Fruit fly (Drosophila melanogaster) whole organism, wandering third instar larva: ENCODE measurements around the gene CG10948.

ENCODE experiments used
- Abd-B ChIP-seq: fragments of >200 bp; optimal IDR thresholded peaks from 2 replicates; lab custom pipeline; 2017; ENCODE audit warnings: missing biosample characterization, missing genetic modification characterization
- CG32264 ChIP-seq: fragments of 200-800 bp; sonication (Bioruptor generic); optimal IDR thresholded peaks from 2 replicates; lab custom pipeline; 2016; ENCODE audit warnings: missing biosample characterization, missing genetic modification characterization
- CG9705 ChIP-seq: fragments of 200-800 bp; sonication (Bioruptor generic); optimal IDR thresholded peaks from 2 replicates; lab custom pipeline; 2018; ENCODE audit warnings: missing biosample characterization, mild to moderate bottlenecking, missing genetic modification characterization
- CrebA ChIP-seq: fragments of 200-800 bp; sonication (Bioruptor generic); optimal IDR thresholded peaks from 2 replicates; lab custom pipeline; 2016; ENCODE audit warnings: missing biosample characterization, mild to moderate bottlenecking, missing genetic modification characterization, borderline replicate concordance
- Dfd ChIP-seq: fragments of >200 bp; optimal IDR thresholded peaks from 2 replicates; lab custom pipeline; 2017; ENCODE audit warnings: missing biosample characterization, missing genetic modification characterization
- Dif ChIP-seq: fragments of 200-275, 200-300 bp; sonication (Bioruptor generic); optimal IDR thresholded peaks from 2 replicates; lab custom pipeline; 2018; ENCODE audit warnings: missing biosample characterization, missing genetic modification characterization; ENCODE audit not compliant: partially characterized antibody
- GATAd ChIP-seq: sonication (Bioruptor generic); optimal IDR thresholded peaks from 2 replicates; lab custom pipeline; 2016; ENCODE audit warnings: missing biosample characterization, missing genetic modification characterization
- HLH106 ChIP-seq: fragments of 200-800 bp; optimal IDR thresholded peaks from 3 replicates; lab custom pipeline; 2019; ENCODE audit warnings: missing biosample characterization, mild to moderate bottlenecking, missing genetic modification characterization, moderate library complexity
- Hnf4 ChIP-seq: fragments of 200-800 bp; sonication (Bioruptor generic); optimal IDR thresholded peaks from 2 replicates; lab custom pipeline; 2016; ENCODE audit warnings: missing biosample characterization, mild to moderate bottlenecking, missing genetic modification characterization
- Hr78 ChIP-seq: fragments of >200 bp; optimal IDR thresholded peaks from 2 replicates; lab custom pipeline; 2017; ENCODE audit warnings: missing biosample characterization, missing genetic modification characterization
- Hr83 ChIP-seq: fragments of 200-300 bp; sonication (Bioruptor generic); optimal IDR thresholded peaks from 2 replicates; lab custom pipeline; 2016; ENCODE audit warnings: missing biosample characterization, mild to moderate bottlenecking, missing genetic modification characterization, moderate library complexity; ENCODE audit not compliant: poor library complexity, severe bottlenecking
- Jra ChIP-seq: sonication (Bioruptor generic); optimal IDR thresholded peaks from 2 replicates; lab custom pipeline; 2016; ENCODE audit warnings: missing biosample characterization, missing genetic modification characterization
- Mio ChIP-seq: sonication (Bioruptor generic); optimal IDR thresholded peaks from 2 replicates; lab custom pipeline; 2016; ENCODE audit warnings: missing biosample characterization, missing genetic modification characterization
- Myc ChIP-seq: fragments of >200 bp; optimal IDR thresholded peaks from 2 replicates; lab custom pipeline; 2017
- N ChIP-seq: fragments of >200 bp; optimal IDR thresholded peaks from 2 replicates; lab custom pipeline; 2018; ENCODE audit warnings: missing biosample characterization, missing external identifiers, missing genetic modification characterization
- OdsH ChIP-seq: fragments of 200-800 bp; sonication (Bioruptor generic); optimal IDR thresholded peaks from 2 replicates; lab custom pipeline; 2016; ENCODE audit warnings: missing biosample characterization, mild to moderate bottlenecking, missing genetic modification characterization
- Rel ChIP-seq, 2 experiments: fragments of 200-800 bp; sonication (Bioruptor generic) in 1 of 2; optimal IDR thresholded peaks; 2 replicates in 1 of 2; 3 replicates in 1 of 2; lab custom pipeline; 2016 to 2019; ENCODE audit warnings: mild to moderate bottlenecking in 2 of 2, missing biosample characterization in 2 of 2, missing genetic modification characterization in 2 of 2, moderate library complexity in 1 of 2
- Sp1 ChIP-seq: fragments of 200-800 bp; sonication (Bioruptor generic); optimal IDR thresholded peaks from 3 replicates; lab custom pipeline; 2019; ENCODE audit warnings: missing biosample characterization, mild to moderate bottlenecking, missing genetic modification characterization, moderate library complexity
- Vsx2 ChIP-seq: fragments of 200-300, 225-300 bp; sonication (Bioruptor generic); optimal IDR thresholded peaks from 2 replicates; lab custom pipeline; 2018; ENCODE audit warnings: missing biosample characterization, missing genetic modification characterization; ENCODE audit not compliant: partially characterized antibody
- br ChIP-seq: fragments of 200-800 bp; sonication (Bioruptor generic); optimal IDR thresholded peaks from 2 replicates; lab custom pipeline; 2016; ENCODE audit warnings: missing biosample characterization, missing genetic modification characterization
- brk ChIP-seq: fragments of 200-800 bp; sonication (Bioruptor generic); optimal IDR thresholded peaks from 2 replicates; lab custom pipeline; 2016; ENCODE audit warnings: missing biosample characterization, mild to moderate bottlenecking, missing genetic modification characterization
- dl ChIP-seq, 2 experiments: fragments of 175-275, 200-275 bp in 1 of 2; fragments of 200-275 bp in 1 of 2; sonication (Bioruptor generic); optimal IDR thresholded peaks; lab custom pipeline; 2018; ENCODE audit warnings: mild to moderate bottlenecking in 2 of 2, missing biosample characterization in 2 of 2, missing genetic modification characterization in 2 of 2, moderate library complexity in 2 of 2; ENCODE audit not compliant: partially characterized antibody in 2 of 2, insufficient read depth in 1 of 2
- dmrt93B ChIP-seq: fragments of 200-800 bp; sonication (Bioruptor generic); optimal IDR thresholded peaks from 2 replicates; lab custom pipeline; 2018; ENCODE audit warnings: missing biosample characterization, mild to moderate bottlenecking, missing genetic modification characterization
- dsf ChIP-seq: sonication (Bioruptor generic); optimal IDR thresholded peaks from 2 replicates; lab custom pipeline; 2016; ENCODE audit warnings: missing biosample characterization, missing genetic modification characterization, borderline replicate concordance
- ey ChIP-seq: fragments of 200-800 bp; sonication (Bioruptor generic); optimal IDR thresholded peaks from 2 replicates; lab custom pipeline; 2016; ENCODE audit warnings: missing biosample characterization, missing genetic modification characterization
- foxo ChIP-seq, 2 experiments: fragments of 200-800 bp; sonication (Bioruptor generic); optimal IDR thresholded peaks; 2 replicates in 1 of 2; 3 replicates in 1 of 2; lab custom pipeline; 2016 to 2017; ENCODE audit warnings: missing biosample characterization in 2 of 2, missing genetic modification characterization in 2 of 2
- fru ChIP-seq: fragments of 200-800 bp; sonication (Bioruptor generic); optimal IDR thresholded peaks from 3 replicates; lab custom pipeline; 2016; ENCODE audit warnings: missing biosample characterization, mild to moderate bottlenecking, missing genetic modification characterization
- h ChIP-seq: fragments of 200-800 bp; sonication (Bioruptor generic); optimal IDR thresholded peaks from 3 replicates; lab custom pipeline; 2016; ENCODE audit warnings: missing biosample characterization, mild to moderate bottlenecking, missing genetic modification characterization
- jim ChIP-seq: fragments of 175-275, 200-325 bp; sonication (Bioruptor generic); optimal IDR thresholded peaks from 2 replicates; lab custom pipeline; 2016; ENCODE audit warnings: missing biosample characterization, mild to moderate bottlenecking, missing genetic modification characterization
- lola ChIP-seq: fragments of >200 bp; optimal IDR thresholded peaks from 2 replicates; lab custom pipeline; 2017; ENCODE audit warnings: missing biosample characterization, missing genetic modification characterization
- pan ChIP-seq: fragments of >200 bp; optimal IDR thresholded peaks from 2 replicates; lab custom pipeline; 2017
- psq ChIP-seq: fragments of 200-800 bp; sonication (Bioruptor generic); optimal IDR thresholded peaks from 3 replicates; lab custom pipeline; 2017; ENCODE audit warnings: missing biosample characterization, mild to moderate bottlenecking, missing genetic modification characterization, moderate library complexity
- rgr ChIP-seq: fragments of 200-800 bp; sonication (Bioruptor generic); optimal IDR thresholded peaks from 3 replicates; lab custom pipeline; 2016; ENCODE audit warnings: missing biosample characterization, mild to moderate bottlenecking, missing genetic modification characterization
- sage ChIP-seq: fragments of 200-800 bp; sonication (Bioruptor generic); optimal IDR thresholded peaks from 2 replicates; lab custom pipeline; 2016; ENCODE audit warnings: missing biosample characterization, mild to moderate bottlenecking, missing genetic modification characterization
- sv ChIP-seq: fragments of 200-800 bp; sonication (Bioruptor generic); optimal IDR thresholded peaks from 3 replicates; lab custom pipeline; 2016; ENCODE audit warnings: missing biosample characterization, missing genetic modification characterization
- tai ChIP-seq: sonication (Bioruptor generic); optimal IDR thresholded peaks from 2 replicates; lab custom pipeline; 2016; ENCODE audit warnings: missing biosample characterization, missing genetic modification characterization
- usp ChIP-seq: fragments of >200 bp; optimal IDR thresholded peaks from 2 replicates; lab custom pipeline; 2017; ENCODE audit warnings: missing biosample characterization, missing genetic modification characterization
- woc ChIP-seq: sonication (Bioruptor generic); optimal IDR thresholded peaks from 2 replicates; lab custom pipeline; 2016; ENCODE audit warnings: missing biosample characterization, mild to moderate bottlenecking, missing genetic modification characterization

The CG10948 gene

DNA sequence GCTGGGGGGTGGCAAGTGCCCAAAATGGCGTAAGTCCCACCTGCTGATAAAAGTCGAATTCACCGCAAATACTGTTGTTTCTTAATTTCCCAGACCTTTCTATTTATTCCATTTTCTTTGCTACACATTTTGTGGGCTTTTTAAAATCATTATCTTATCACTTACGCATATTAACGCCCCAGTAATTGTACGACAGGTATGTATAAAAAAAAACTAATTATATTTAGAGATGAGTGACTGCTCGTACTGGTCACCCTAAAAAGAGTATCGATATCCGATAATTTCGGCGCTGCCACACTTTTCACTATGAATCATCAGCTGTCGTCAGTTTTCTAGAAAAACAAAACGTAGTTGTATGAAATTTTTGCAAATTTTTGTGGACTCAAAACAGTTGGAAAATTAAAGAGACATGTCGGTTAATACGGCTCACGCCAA lies at the start of gene CG10948, which contains the start of gene Wbp2:
Gene CG10948 (minus strand): TSS at position 251 of the 435 bp plus-strand sequence.
Gene Wbp2 (plus strand): TSS at position 299 of the 435 bp plus-strand sequence.
- no peak for TF ChIP-seq lola (GFP tag; lab: Kevin White, UChicago)
- peak; percentile 3 for TF ChIP-seq CG32264 (GFP tag; lab: Kevin White, UChicago)
- TF ChIP-seq woc, result no peak
- no peak for TF ChIP-seq fru (GFP tag; lab: Kevin White, UChicago)
- TF ChIP-seq sage (GFP tag; lab: Kevin White, UChicago), result peak; percentile 57
- no peak for TF ChIP-seq Mio (GFP tag; lab: Kevin White, UChicago)
- no peak for TF ChIP-seq Abd-B (GFP tag; lab: Kevin White, UChicago)
- no peak for TF ChIP-seq pan
- no peak for TF ChIP-seq rgr (GFP tag; lab: Kevin White, UChicago)
- TF ChIP-seq CG9705 (GFP tag; lab: Kevin White, UChicago), result peak; percentile 20
- peak; percentile 64 for TF ChIP-seq Hnf4 (GFP tag; lab: Kevin White, UChicago)
- TF ChIP-seq Vsx2 (GFP tag; lab: Kevin White, UChicago), result peak; percentile 48
- TF ChIP-seq dmrt93B (GFP tag; lab: Kevin White, UChicago), result no peak
- no peak for TF ChIP-seq sv (GFP tag; lab: Kevin White, UChicago)
- TF ChIP-seq h (GFP tag; lab: Kevin White, UChicago), result no peak
- no peak for TF ChIP-seq Sp1 (GFP tag; lab: Kevin White, UChicago)
- TF ChIP-seq jim (GFP tag; lab: Kevin White, UChicago), result no peak
- TF ChIP-seq dl (GFP tag; optimal IDR thresholded peaks at IDR 0.05; lab: Kevin White, UChicago; ENCODE audit: insufficient read depth in 1 of 2, partially characterized antibody in 2 of 2), result no peak
- peak; percentile 73 for TF ChIP-seq CrebA (GFP tag; lab: Kevin White, UChicago)
- no peak for TF ChIP-seq HLH106 (tag; lab: Kevin White, UChicago)
- peak; percentile 90 for TF ChIP-seq psq (GFP tag; lab: Kevin White, UChicago)
- no peak for TF ChIP-seq tai (GFP tag; lab: Kevin White, UChicago)
- no peak for TF ChIP-seq br (GFP tag; lab: Kevin White, UChicago)
- no peak for TF ChIP-seq Dfd (GFP tag; lab: Kevin White, UChicago)
- no peak for TF ChIP-seq N (GFP tag; lab: Kevin White, UChicago)
- TF ChIP-seq Dif (GFP tag; lab: Kevin White, UChicago), result no peak
- TF ChIP-seq Jra (GFP tag; lab: Kevin White, UChicago), result peak; percentile 89
- TF ChIP-seq Hr78 (GFP tag; lab: Kevin White, UChicago), result no peak
- TF ChIP-seq Rel (GFP tag; optimal IDR thresholded peaks at IDR 0.05; lab: Kevin White, UChicago), result no peak
- TF ChIP-seq Rel (tag; optimal IDR thresholded peaks at IDR 0.05; lab: Kevin White, UChicago), result peak; percentile 95
- TF ChIP-seq Hr83 (GFP tag; lab: Kevin White, UChicago), result no peak
- no peak for TF ChIP-seq ey (GFP tag; lab: Kevin White, UChicago)
- TF ChIP-seq brk (GFP tag; lab: Kevin White, UChicago), result no peak
- TF ChIP-seq dsf (GFP tag; lab: Kevin White, UChicago), result peak; percentile 22
- no peak for TF ChIP-seq Myc
- TF ChIP-seq OdsH, result no peak
- no peak for TF ChIP-seq GATAd (GFP tag; lab: Kevin White, UChicago)
- TF ChIP-seq foxo (GFP tag; optimal IDR thresholded peaks at IDR 0.05; lab: Kevin White, UChicago), result peak in 1 of 2 experiments; percentile 36
- TF ChIP-seq usp (GFP tag; lab: Kevin White, UChicago), result no peak

DNA sequence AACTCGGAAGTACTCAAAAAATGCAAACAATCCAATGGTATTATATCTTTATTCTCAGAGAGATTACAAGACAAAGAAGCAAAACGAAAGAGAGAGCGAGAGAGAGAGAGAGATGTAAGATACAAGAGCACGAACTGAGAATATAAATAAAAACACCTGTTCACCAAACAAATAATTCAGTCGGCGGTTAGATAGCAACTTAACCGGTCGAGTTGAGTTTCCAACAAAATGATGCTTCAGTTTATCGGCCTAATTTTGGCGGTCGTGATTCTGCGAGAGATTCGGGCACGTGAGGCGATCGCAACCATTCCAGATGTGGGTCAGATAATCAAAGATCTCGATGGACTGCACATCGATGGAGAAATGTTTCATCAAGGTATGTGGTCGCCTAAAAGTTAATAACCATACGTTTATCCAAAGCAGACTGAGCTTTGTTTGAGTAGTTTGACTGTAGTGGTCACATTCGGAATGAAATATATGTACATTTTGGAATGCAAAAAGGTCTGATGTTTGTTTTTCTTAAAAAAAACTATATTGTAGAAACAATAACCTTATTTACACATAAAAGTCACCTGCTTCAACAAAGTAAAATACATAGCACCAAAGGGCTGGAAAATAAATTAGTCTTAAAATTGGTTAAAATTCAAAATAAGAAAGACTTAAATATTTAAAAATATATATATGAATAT lies 42.7 kb upstream of the CG10948 start, which contains the start of gene CG14118:
Gene CG14118 (plus strand): TSS at position 174 of the 689 bp plus-strand sequence.
- TF ChIP-seq Rel (GFP tag; optimal IDR thresholded peaks at IDR 0.05; lab: Kevin White, UChicago) (no peak), Rel (tag; optimal IDR thresholded peaks at IDR 0.05; lab: Kevin White, UChicago) (no peak), usp (GFP tag; lab: Kevin White, UChicago) (no peak), h (GFP tag; lab: Kevin White, UChicago) (no peak), sv (GFP tag; lab: Kevin White, UChicago) (no peak), lola (GFP tag; lab: Kevin White, UChicago) (no peak), psq (GFP tag; lab: Kevin White, UChicago) (no peak), GATAd (GFP tag; lab: Kevin White, UChicago) (no peak), sage (GFP tag; lab: Kevin White, UChicago) (no peak), pan (no peak), woc (no peak), dmrt93B (GFP tag; lab: Kevin White, UChicago) (no peak), dsf (GFP tag; lab: Kevin White, UChicago) (no peak), Sp1 (GFP tag; lab: Kevin White, UChicago) (no peak), CG9705 (GFP tag; lab: Kevin White, UChicago) (no peak), rgr (GFP tag; lab: Kevin White, UChicago) (no peak), dl (GFP tag; optimal IDR thresholded peaks at IDR 0.05; lab: Kevin White, UChicago; ENCODE audit: insufficient read depth in 1 of 2, partially characterized antibody in 2 of 2) (no peak), brk (GFP tag; lab: Kevin White, UChicago) (no peak), Dif (GFP tag; lab: Kevin White, UChicago) (no peak), tai (GFP tag; lab: Kevin White, UChicago) (no peak)
